Fruit fly (Drosophila melanogaster): Measurements from ENCODE around the gene dnk.

dnk gene

DNA sequence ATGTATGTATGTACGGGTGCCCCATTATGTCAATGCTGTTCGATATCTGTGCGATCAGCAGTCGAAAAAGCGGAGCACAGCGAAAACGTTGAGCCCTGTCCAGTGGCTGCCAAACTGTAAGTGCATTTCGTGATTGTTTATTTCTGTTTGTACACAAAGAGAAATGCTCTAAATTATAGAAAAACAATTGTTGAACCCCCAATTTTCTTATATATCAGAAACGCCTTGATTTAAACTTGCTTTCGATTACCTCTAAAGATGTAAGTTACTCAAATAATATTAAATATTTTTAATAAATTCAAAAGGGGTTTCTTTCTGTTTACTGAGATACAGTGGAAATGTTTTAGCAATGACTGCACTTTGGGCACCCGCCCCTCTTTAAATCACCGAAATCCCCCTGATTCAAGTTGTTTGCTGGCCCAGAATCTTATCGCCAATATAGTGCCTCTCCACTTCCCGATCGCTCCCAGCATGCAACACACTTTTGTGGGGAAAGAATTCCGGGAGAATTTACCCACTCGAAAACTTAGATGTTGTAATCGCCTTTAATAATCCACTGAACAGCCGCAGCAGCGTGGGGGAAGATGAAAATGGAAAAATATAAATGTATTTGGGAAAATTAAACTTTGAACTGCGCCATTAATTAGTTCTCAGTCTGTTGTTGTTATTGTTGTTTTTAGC lies 34.1 kb downstream of the dnk start (continued):
- TF ChIP-seq CG7745 (tag; optimal IDR thresholded peaks at IDR 0.05) = peak; percentile 73
- no peak for TF ChIP-seq pan (optimal IDR thresholded peaks at IDR 0.05)
- TF ChIP-seq pan (GFP tag; optimal IDR thresholded peaks at IDR 0.05 in 1 of 2, IDR thresholded peaks at IDR 0.05 in 1 of 2) = peak in 1 of 2 experiments; percentile 71
- peak; percentile 67; the same call in 1 of the 2 replicates for TF ChIP-seq CG32772 (GFP tag; IDR thresholded peaks at IDR 0.05)
- TF ChIP-seq Deaf1 (tag; optimal IDR thresholded peaks at IDR 0.05) = no peak
- peak; percentile 48 for TF ChIP-seq tap (tag; optimal IDR thresholded peaks at IDR 0.05)
- peak; percentile 52 for TF ChIP-seq D19A (tag; optimal IDR thresholded peaks at IDR 0.05)
- TF ChIP-seq CG13424 (tag; optimal IDR thresholded peaks at IDR 0.05) = peak; percentile 50
- TF ChIP-seq CG1602 (GFP tag; optimal IDR thresholded peaks at IDR 0.05) = peak; percentile 32
- 0 out of 3 replicates have a peak, but pooled peaks have one; percentile 38 for TF ChIP-seq gce (GFP tag; IDR thresholded peaks at IDR 0.05)
- no peak for TF ChIP-seq HLHmδ (GFP tag; optimal IDR thresholded peaks at IDR 0.05)
- peak; percentile 62; the same call in 2 of the 3 replicates for TF ChIP-seq H15 (GFP tag; IDR thresholded peaks at IDR 0.05)
- TF ChIP-seq unpg (GFP tag; optimal IDR thresholded peaks at IDR 0.05) = peak; percentile 63
- TF ChIP-seq mld (GFP tag; IDR thresholded peaks at IDR 0.05; ENCODE audit: partially characterized antibody) = no peak
- TF ChIP-seq Hr78 (GFP tag; optimal IDR thresholded peaks at IDR 0.05) = peak in 1 of 2 experiments; percentile 42
- 0 out of 3 replicates have a peak, but pooled peaks have one; percentile 35 for TF ChIP-seq CG11695 (GFP tag; IDR thresholded peaks at IDR 0.05)
- peak; percentile 31 for TF ChIP-seq CG30403 (GFP tag; optimal IDR thresholded peaks at IDR 0.05)
- TF ChIP-seq Blimp-1 (GFP tag; optimal IDR thresholded peaks at IDR 0.05) = peak; percentile 72
- peak; percentile 94 for TF ChIP-seq CG6654 (GFP tag; optimal IDR thresholded peaks at IDR 0.05)
- TF ChIP-seq gem (tag; optimal IDR thresholded peaks at IDR 0.05) = peak; percentile 74
- TF ChIP-seq sim (GFP tag; IDR thresholded peaks at IDR 0.05) = peak; percentile 69
- no peak for TF ChIP-seq prd (optimal IDR thresholded peaks at IDR 0.05)
- peak; percentile 56; the same call in 1 of the 3 replicates for TF ChIP-seq prd (GFP tag; IDR thresholded peaks at IDR 0.05)
- peak; percentile 66 for TF ChIP-seq Drgx (GFP tag; IDR thresholded peaks at IDR 0.05)
- TF ChIP-seq CG10979 (tag; optimal IDR thresholded peaks at IDR 0.05) = peak; percentile 71
- peak; percentile 70 for TF ChIP-seq ATbp (GFP tag; optimal IDR thresholded peaks at IDR 0.05)
- peak; percentile 3 for TF ChIP-seq HHEX (GFP tag; optimal IDR thresholded peaks at IDR 0.05)
- no peak for TF ChIP-seq CG12104 (GFP tag; optimal IDR thresholded peaks at IDR 0.05)
- peak; percentile 21 for TF ChIP-seq gcm (GFP tag; optimal IDR thresholded peaks at IDR 0.05)
- TF ChIP-seq CG4730 (GFP tag; IDR thresholded peaks at IDR 0.05) = 0 out of 2 replicates have a peak, but pooled peaks have one; percentile 29
- TF ChIP-seq Sox102F (GFP tag; optimal IDR thresholded peaks at IDR 0.05) = peak; percentile 78
- peak; percentile 64 for TF ChIP-seq CG8388 (GFP tag; optimal IDR thresholded peaks at IDR 0.05)
- peak; percentile 5 for TF ChIP-seq CG5180 (GFP tag; optimal IDR thresholded peaks at IDR 0.05)
- TF ChIP-seq grau (tag; optimal IDR thresholded peaks at IDR 0.05) = peak; percentile 45
- TF ChIP-seq CG3407 (GFP tag; optimal IDR thresholded peaks at IDR 0.05) = peak; percentile 9
- TF ChIP-seq CG14050 (GFP tag; IDR thresholded peaks at IDR 0.05) = no peak; the same call in 2 of the 3 replicates
- peak; percentile 38 for TF ChIP-seq cad (GFP tag; optimal IDR thresholded peaks at IDR 0.05)
- TF ChIP-seq CG12391 (tag; optimal IDR thresholded peaks at IDR 0.05) = peak; percentile 66
- TF ChIP-seq Hr51 (GFP tag; optimal IDR thresholded peaks at IDR 0.05) = peak in 1 of 2 experiments; percentile 31
- TF ChIP-seq ato (GFP tag; IDR thresholded peaks at IDR 0.05; ENCODE audit: partially characterized antibody) = no peak
- TF ChIP-seq CG34422 (GFP tag; IDR thresholded peaks at IDR 0.05) = 0 out of 3 replicates have a peak, but pooled peaks have one; percentile 11
- TF ChIP-seq zfh1 (GFP tag; IDR thresholded peaks at IDR 0.05) = peak; percentile 70
- peak; percentile 60 for TF ChIP-seq E2f1 (GFP tag; IDR thresholded peaks at IDR 0.05)
- peak; percentile 64 for TF ChIP-seq phol (tag; optimal IDR thresholded peaks at IDR 0.05)
- peak; percentile 34; the same call in 1 of the 2 replicates for TF ChIP-seq peb (GFP tag; IDR thresholded peaks at IDR 0.05)
- no peak for TF ChIP-seq CG14441 (GFP tag; IDR thresholded peaks at IDR 0.05)
- TF ChIP-seq dmrt11E (tag; optimal IDR thresholded peaks at IDR 0.05) = peak; percentile 46
- TF ChIP-seq CG9727 (GFP tag; optimal IDR thresholded peaks at IDR 0.05) = peak; percentile 25

Data from whole organism, embryonic.